Worm (Caenorhabditis elegans): ENCODE measurements around the gene dnc-2.

DNA sequence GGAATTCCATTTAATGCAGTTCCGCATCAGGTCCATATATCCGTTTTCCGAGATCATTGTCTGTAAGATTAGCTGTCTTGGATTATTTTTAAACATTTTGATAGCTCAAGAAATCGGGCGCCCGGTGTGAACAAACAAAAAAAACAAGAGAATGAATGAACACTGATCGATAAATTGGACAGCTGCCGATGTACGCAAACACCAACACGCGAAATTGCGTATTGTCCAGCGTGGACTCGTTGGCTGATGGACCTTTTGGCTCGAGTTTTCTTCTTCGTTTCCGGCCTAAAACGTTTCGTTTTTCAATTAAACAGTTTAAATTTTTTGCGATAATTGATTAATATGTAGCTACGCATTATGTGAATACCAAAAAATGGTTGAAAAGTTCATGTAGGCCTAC is 19.5 kb downstream of the dnc-2 start, which contains the start of gene dpff-1:
- no peak for TF ChIP-seq unc-86 (tag; optimal IDR thresholded peaks at IDR 0.05)
- TF ChIP-seq nhr-12 (tag; optimal IDR thresholded peaks at IDR 0.05) = no peak
- no peak for TF ChIP-seq pqm-1 (tag; optimal IDR thresholded peaks at IDR 0.05)
- TF ChIP-seq lsy-2 (tag; optimal IDR thresholded peaks at IDR 0.05) = peak; percentile 22 to 42
- no peak for TF ChIP-seq ama-1 (optimal IDR thresholded peaks at IDR 0.05)
- no peak for TF ChIP-seq nhr-11 (tag; optimal IDR thresholded peaks at IDR 0.05)
- TF ChIP-seq ceh-82 (tag; optimal IDR thresholded peaks at IDR 0.05) = no peak
- no peak for TF ChIP-seq blmp-1 (tag; optimal IDR thresholded peaks at IDR 0.05)
- peak; percentile 42 to 47 for TF ChIP-seq efl-1 (optimal IDR thresholded peaks at IDR 0.05)
- TF ChIP-seq efl-1 (GFP tag; optimal IDR thresholded peaks at IDR 0.05 in 1 of 2) = peak; percentile 31 to 93
- no peak for TF ChIP-seq nhr-76 (tag; optimal IDR thresholded peaks at IDR 0.05)
- no peak for TF ChIP-seq zag-1 (tag; optimal IDR thresholded peaks at IDR 0.05)
- no peak for TF ChIP-seq lin-39 (tag; optimal IDR thresholded peaks at IDR 0.05)

Measured in whole organism, L1 larva.